Worm (Caenorhabditis elegans): ENCODE measurements around the gene ZK686.2.

The ZK686.2 gene

ce11 chrIII:7765974-7766373 lies at the start of gene ZK686.2:
TSS of gene ZK686.2 (minus strand) at chrIII:7766052.
- TF ChIP-seq ZK546.5 (tag; optimal IDR thresholded peaks at IDR 0.05) (no peak), nhr-23 (tag; optimal IDR thresholded peaks at IDR 0.05) (no peak), elt-1 (tag; optimal IDR thresholded peaks at IDR 0.05) (no peak), C34F6.9 (tag; optimal IDR thresholded peaks at IDR 0.05) (peak; percentile 38), ama-1 (optimal IDR thresholded peaks at IDR 0.05) (no peak), lin-13 (GFP tag; optimal IDR thresholded peaks at IDR 0.05) (peak; percentile 37), ztf-1 (GFP tag; conservative IDR thresholded peaks at IDR 0.05) (no peak), nhr-21 (tag; optimal IDR thresholded peaks at IDR 0.05) (no peak), gmeb-1 (tag; optimal IDR thresholded peaks at IDR 0.05) (peak; percentile 47), lsy-2 (tag; optimal IDR thresholded peaks at IDR 0.05) (peak; percentile 3 to 81), crh-2 (tag; optimal IDR thresholded peaks at IDR 0.05) (peak; percentile 33), R02D3.7 (tag; optimal IDR thresholded peaks at IDR 0.05) (peak; percentile 71), unc-55 (GFP tag; optimal IDR thresholded peaks at IDR 0.05) (peak; percentile 60), mab-5 (tag; optimal IDR thresholded peaks at IDR 0.05) (peak; percentile 46), nhr-6 (tag; optimal IDR thresholded peaks at IDR 0.05) (no peak)

DNA sequence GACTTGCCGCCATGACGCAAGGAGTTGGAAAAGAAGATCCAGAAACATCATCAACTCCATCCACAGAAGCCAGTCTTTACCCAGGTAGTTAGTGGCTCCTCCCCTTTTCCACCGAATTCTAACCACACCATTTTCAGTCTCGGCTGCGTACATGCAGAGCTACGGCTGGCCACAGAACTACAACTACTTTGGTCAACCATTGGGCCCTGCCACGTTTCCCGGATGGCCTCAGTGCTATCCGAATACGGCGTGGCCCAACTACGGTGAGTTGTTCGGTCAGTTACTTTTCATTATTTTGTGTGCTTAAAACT lies 49.2 kb upstream of the ZK686.2 start:
- TF ChIP-seq snpc-4 (tag; optimal IDR thresholded peaks at IDR 0.05) (no peak), Y55F3AM.14 (GFP tag; optimal IDR thresholded peaks at IDR 0.05) (no peak), sem-4 (tag; optimal IDR thresholded peaks at IDR 0.05) (no peak), lin-11 (tag; optimal IDR thresholded peaks at IDR 0.05) (no peak), elt-1 (tag; optimal IDR thresholded peaks at IDR 0.05) (no peak), ztf-11 (tag; optimal IDR thresholded peaks at IDR 0.05) (no peak), unc-39 (tag; optimal IDR thresholded peaks at IDR 0.05) (no peak), aly-2 (tag; optimal IDR thresholded peaks at IDR 0.05) (no peak), mab-5 (tag; optimal IDR thresholded peaks at IDR 0.05) (no peak), ztf-1 (GFP tag; conservative IDR thresholded peaks at IDR 0.05) (no peak), ceh-16 (tag; optimal IDR thresholded peaks at IDR 0.05) (no peak), gmeb-1 (tag; optimal IDR thresholded peaks at IDR 0.05) (no peak), ama-1 (optimal IDR thresholded peaks at IDR 0.05) (no peak)

DNA sequence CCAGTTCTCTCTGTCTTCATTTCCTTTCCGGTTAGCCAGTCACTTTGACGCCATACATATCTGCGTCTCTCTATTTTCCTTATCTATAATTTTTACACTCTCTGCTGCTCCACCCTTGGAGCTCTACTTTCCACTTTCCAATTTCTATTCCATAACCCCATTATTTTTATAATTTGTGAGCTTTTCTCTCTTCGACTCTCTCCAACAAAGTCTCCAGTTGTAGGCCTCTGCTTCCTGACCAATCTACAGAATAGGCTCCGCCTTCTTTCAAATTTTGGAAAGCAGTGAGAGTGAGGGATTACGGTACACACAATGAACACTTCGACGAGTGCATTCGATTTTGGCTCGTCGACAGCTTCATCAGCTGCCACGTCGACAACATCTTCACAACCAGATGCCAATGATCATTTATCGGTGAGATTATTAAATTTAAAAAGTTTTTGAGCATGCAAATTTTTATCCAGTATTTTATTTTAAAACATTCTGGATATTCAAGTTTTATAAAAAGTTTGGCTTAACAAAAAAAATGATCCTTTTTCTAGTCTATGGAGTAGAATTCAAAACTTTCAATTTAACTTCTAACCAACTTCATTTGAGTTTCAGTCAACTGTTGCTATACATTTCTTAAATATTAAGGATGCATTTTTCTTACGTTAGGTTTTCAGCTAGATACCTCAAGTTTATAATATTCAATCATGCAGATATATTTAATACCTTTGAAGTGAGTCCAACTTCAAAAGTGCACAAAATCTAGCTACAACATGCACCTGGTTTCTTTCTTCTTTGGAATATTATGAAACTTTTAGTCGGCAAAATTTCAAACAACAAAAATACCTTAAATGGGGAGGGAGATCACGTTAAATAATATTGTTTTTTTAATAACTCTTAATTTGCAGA lies 48.6 kb upstream of the ZK686.2 start, which contains the start of gene egl-5:
TSS of gene egl-5 (plus strand) at position 216 of the 897 bp plus-strand sequence.
- no peak for TF ChIP-seq sma-9 (GFP tag; optimal IDR thresholded peaks at IDR 0.05)
- no peak for TF ChIP-seq sma-9 (tag; optimal IDR thresholded peaks at IDR 0.05)
- peak; percentile 100 for TF ChIP-seq sem-4 (tag; optimal IDR thresholded peaks at IDR 0.05)
- peak in 1 of 2 experiments; percentile 25 for TF ChIP-seq lsy-2 (tag; optimal IDR thresholded peaks at IDR 0.05)
- TF ChIP-seq zag-1 (tag; optimal IDR thresholded peaks at IDR 0.05): no peak
- TF ChIP-seq nhr-11 (tag; optimal IDR thresholded peaks at IDR 0.05): no peak

ce11 chrIII:7812208-7812880 lies 46.5 kb upstream of the ZK686.2 start:
- TF ChIP-seq sem-4 (tag; optimal IDR thresholded peaks at IDR 0.05) (peak; percentile 37), ztf-4 (tag; optimal IDR thresholded peaks at IDR 0.05) (no peak), skn-1 (tag; optimal IDR thresholded peaks at IDR 0.05) (no peak), lsy-2 (tag; optimal IDR thresholded peaks at IDR 0.05) (peak; percentile 6 to 37), nhr-23 (tag; optimal IDR thresholded peaks at IDR 0.05) (no peak), egl-27 (tag; optimal IDR thresholded peaks at IDR 0.05) (no peak)

ce11 chrIII:7809033-7809432 lies 43.2 kb upstream of the ZK686.2 start:
- no peak for TF ChIP-seq nhr-77 (tag; optimal IDR thresholded peaks at IDR 0.05)

- TF ChIP-seq aly-2 (tag; optimal IDR thresholded peaks at IDR 0.05) (no peak), nhr-10 (tag; optimal IDR thresholded peaks at IDR 0.05) (no peak), C34F6.9 (tag; optimal IDR thresholded peaks at IDR 0.05) (no peak), lsy-2 (tag; optimal IDR thresholded peaks at IDR 0.05) (no peak)
These were observed 41.1 kb upstream of the ZK686.2 start for ce11 chrIII:7806947-7807346.
